Worm (Caenorhabditis elegans) whole organism, young adult: Measurements from ENCODE around the gene fut-3.

ENCODE experiments used
- B0261.1 ChIP-seq: sonication (generic microtip); optimal IDR thresholded peaks from 2 replicates; lab custom pipeline; 2016; ENCODE audit warnings: mild to moderate bottlenecking, missing genetic modification characterization, moderate library complexity, missing compliant biosample characterization
- B0336.3 ChIP-seq: fragments of 200-800 bp; sonication (Bioruptor generic); IDR thresholded peaks from 2 replicates; pipeline ENCODE4 v1.3.6; 2022; ENCODE audit warnings: missing genetic modification characterization, missing compliant biosample characterization
- D2030.7 ChIP-seq: fragments of 200-800 bp; sonication (Bioruptor generic); IDR thresholded peaks from 2 replicates; pipeline ENCODE4 v1.3.6; 2022; ENCODE audit warnings: missing genetic modification reagents, missing genetic modification characterization, missing compliant biosample characterization
- F57A8.1 ChIP-seq: fragments of 200-800 bp; sonication (Bioruptor generic); optimal IDR thresholded peaks from 2 replicates; lab custom pipeline; 2018; ENCODE audit warnings: mild to moderate bottlenecking, missing genetic modification characterization, moderate library complexity, missing compliant biosample characterization
- F57C9.4 ChIP-seq: sonication (generic microtip); optimal IDR thresholded peaks from 2 replicates; lab custom pipeline; 2017; ENCODE audit warnings: mild to moderate bottlenecking, missing genetic modification characterization, missing compliant biosample characterization
- K11D2.4 ChIP-seq: fragments of 200-800 bp; sonication (Bioruptor generic); IDR thresholded peaks from 2 replicates; pipeline ENCODE4 v1.3.6; 2022; ENCODE audit warnings: missing genetic modification reagents, missing genetic modification characterization, missing compliant biosample characterization
- T26A5.8 ChIP-seq: sonication (generic microtip); optimal IDR thresholded peaks from 2 replicates; lab custom pipeline; 2016; ENCODE audit warnings: missing genetic modification characterization, missing compliant biosample characterization
- Y67H2A.10 ChIP-seq: fragments of 200-800 bp; sonication (Bioruptor generic); conservative IDR thresholded peaks from 2 replicates; pipeline ENCODE4 v1.3.6; 2022; ENCODE audit warnings: missing genetic modification reagents, missing genetic modification characterization, missing compliant biosample characterization
- aptf-2 ChIP-seq: fragments of 200-800 bp; sonication (Bioruptor generic); conservative IDR thresholded peaks from 2 replicates; pipeline ENCODE4 v1.3.6; 2022; ENCODE audit warnings: missing genetic modification reagents, missing genetic modification characterization, missing compliant biosample characterization
- athp-1 ChIP-seq: sonication (generic microtip); optimal IDR thresholded peaks from 2 replicates; lab custom pipeline; 2017; ENCODE audit warnings: mild to moderate bottlenecking, missing genetic modification characterization, missing compliant biosample characterization
- attf-3 ChIP-seq: fragments of 200-800 bp; sonication (Bioruptor generic); conservative IDR thresholded peaks from 2 replicates; pipeline ENCODE4 v1.3.6; 2022; ENCODE audit warnings: missing genetic modification reagents, missing genetic modification characterization, missing compliant biosample characterization
- cebp-1 ChIP-seq, 2 experiments: fragments of 200-800 bp in 1 of 2; sonication (Bioruptor generic) in 1 of 2; sonication (generic microtip) in 1 of 2; IDR thresholded peaks in 1 of 2; optimal IDR thresholded peaks in 1 of 2; 2 replicates each; pipeline versions ENCODE4 v1.3.6 to Lab custom; 2017 to 2022; ENCODE audit warnings: missing compliant biosample characterization in 2 of 2, missing genetic modification characterization in 2 of 2, mild to moderate bottlenecking in 1 of 2, missing genetic modification reagents in 1 of 2, moderate library complexity in 1 of 2
- cebp-2 ChIP-seq: fragments of 200-800 bp; sonication (Bioruptor generic); IDR thresholded peaks from 2 replicates; pipeline ENCODE4 v1.3.6; 2022; ENCODE audit warnings: missing genetic modification characterization, missing compliant biosample characterization
- ceh-27 ChIP-seq: fragments of 200-800 bp; sonication (Bioruptor generic); optimal IDR thresholded peaks from 2 replicates; lab custom pipeline; 2018; ENCODE audit warnings: mild to moderate bottlenecking, missing genetic modification characterization, moderate library complexity, missing compliant biosample characterization
- ceh-58 ChIP-seq: fragments of 200-800 bp; sonication (Bioruptor generic); IDR thresholded peaks from 2 replicates; pipeline ENCODE4 v1.3.6; 2022; ENCODE audit warnings: missing genetic modification characterization, missing compliant biosample characterization
- chd-7 ChIP-seq: sonication (generic microtip); optimal IDR thresholded peaks from 2 replicates; lab custom pipeline; 2016; ENCODE audit warnings: mild to moderate bottlenecking, missing genetic modification characterization, moderate library complexity, missing compliant biosample characterization
- die-1 ChIP-seq: sonication (generic microtip); optimal IDR thresholded peaks from 2 replicates; lab custom pipeline; 2016; ENCODE audit warnings: missing genotype, mild to moderate bottlenecking, missing genetic modification characterization, missing compliant biosample characterization
- egl-44 ChIP-seq: fragments of 200-800 bp; sonication (Bioruptor generic); IDR thresholded peaks from 2 replicates; pipeline ENCODE4 v1.3.6; 2022; ENCODE audit warnings: missing genetic modification reagents, missing genetic modification characterization, missing compliant biosample characterization
- egrh-3 ChIP-seq: fragments of 200-800 bp; sonication (Bioruptor generic); IDR thresholded peaks from 2 replicates; pipeline ENCODE4 v1.3.6; 2022; ENCODE audit warnings: missing genetic modification reagents, missing genetic modification characterization, missing compliant biosample characterization
- ekl-4 ChIP-seq: fragments of 200-800 bp; sonication (Bioruptor generic); IDR thresholded peaks from 2 replicates; pipeline ENCODE4 v1.3.6; 2022; ENCODE audit warnings: missing genetic modification reagents, missing genetic modification characterization, missing compliant biosample characterization
- ets-4 ChIP-seq: fragments of 200-800 bp; sonication (Bioruptor generic); optimal IDR thresholded peaks from 2 replicates; lab custom pipeline; 2018; ENCODE audit warnings: mild to moderate bottlenecking, missing genetic modification characterization, missing compliant biosample characterization
- gei-17 ChIP-seq: fragments of 200-800 bp; sonication (Bioruptor generic); optimal IDR thresholded peaks from 2 replicates; lab custom pipeline; 2018; ENCODE audit warnings: mild to moderate bottlenecking, missing genetic modification characterization, missing compliant biosample characterization
- hmg-1.2 ChIP-seq: fragments of 200-800 bp; sonication (Bioruptor generic); IDR thresholded peaks from 2 replicates; pipeline ENCODE4 v1.3.6; 2022; ENCODE audit warnings: missing genetic modification reagents, missing genetic modification characterization, missing compliant biosample characterization
- hmg-20 ChIP-seq: fragments of 200-800 bp; sonication (Bioruptor generic); IDR thresholded peaks from 2 replicates; pipeline ENCODE4 v1.3.6; 2022; ENCODE audit warnings: missing genetic modification reagents, missing genetic modification characterization, missing compliant biosample characterization
- hrde-1 ChIP-seq: sonication (generic microtip); optimal IDR thresholded peaks from 2 replicates; lab custom pipeline; 2016; ENCODE audit warnings: missing genetic modification characterization, mild to moderate bottlenecking, missing compliant biosample characterization, moderate library complexity, missing genotype, missing genetic modification reagents, borderline replicate concordance
- lag-1 ChIP-seq: fragments of 200-800 bp; sonication (Bioruptor generic); IDR thresholded peaks from 2 replicates; pipeline ENCODE4 v1.3.6; 2022; ENCODE audit warnings: missing genetic modification reagents, missing genetic modification characterization, missing compliant biosample characterization
- lin-35 ChIP-seq, 3 experiments: fragments of 150-350 bp in 2 of 3; sonication (generic microtip) in 1 of 3; optimal IDR thresholded peaks; 2 replicates each; lab custom pipeline; 2014 to 2018; ENCODE audit warnings: missing biosample characterization in 3 of 3, missing genetic modification characterization in 3 of 3, missing genetic modification reagents in 3 of 3
- madf-3 ChIP-seq: fragments of 200-800 bp; sonication (Bioruptor generic); IDR thresholded peaks from 2 replicates; pipeline ENCODE4 v1.3.6; 2022; ENCODE audit warnings: missing genetic modification reagents, missing genetic modification characterization, missing compliant biosample characterization
- madf-8 ChIP-seq: fragments of 200-800 bp; sonication (Bioruptor generic); conservative IDR thresholded peaks from 2 replicates; pipeline ENCODE4 v1.3.6; 2022; ENCODE audit warnings: missing genetic modification reagents, missing genetic modification characterization, missing compliant biosample characterization
- mel-28 ChIP-seq: sonication (generic microtip); optimal IDR thresholded peaks from 2 replicates; lab custom pipeline; 2016; ENCODE audit warnings: borderline replicate concordance, mild to moderate bottlenecking, missing genetic modification characterization, missing compliant biosample characterization
- nhr-120 ChIP-seq: fragments of 200-800 bp; sonication (Bioruptor generic); IDR thresholded peaks from 2 replicates; pipeline ENCODE4 v1.3.6; 2022; ENCODE audit warnings: missing genetic modification characterization, missing compliant biosample characterization
- nhr-90 ChIP-seq: sonication (generic microtip); optimal IDR thresholded peaks from 2 replicates; lab custom pipeline; 2016; ENCODE audit warnings: missing genotype, mild to moderate bottlenecking, missing genetic modification characterization, missing compliant biosample characterization
- repo-1 ChIP-seq: sonication (generic microtip); optimal IDR thresholded peaks from 2 replicates; lab custom pipeline; 2017; ENCODE audit warnings: mild to moderate bottlenecking, missing genetic modification characterization, missing compliant biosample characterization
- sea-2 ChIP-seq: fragments of 200-800 bp; sonication (Bioruptor generic); IDR thresholded peaks from 2 replicates; pipeline ENCODE4 v1.3.6; 2022; ENCODE audit warnings: missing genetic modification characterization, missing compliant biosample characterization
- snpc-1.3 ChIP-seq: sonication (generic microtip); optimal IDR thresholded peaks from 2 replicates; lab custom pipeline; 2017; ENCODE audit warnings: missing genetic modification characterization, mild to moderate bottlenecking, missing compliant biosample characterization, antibody characterized with exemption, moderate library complexity, missing genotype, missing genetic modification reagents; ENCODE audit not compliant: insufficient read depth
- snpc-3.4 ChIP-seq: sonication (generic microtip); optimal IDR thresholded peaks from 2 replicates; lab custom pipeline; 2017; ENCODE audit warnings: missing genetic modification characterization, mild to moderate bottlenecking, missing compliant biosample characterization, antibody characterized with exemption, moderate library complexity, missing genotype, missing genetic modification reagents
- sptf-2 ChIP-seq: fragments of 200-800 bp; sonication (Bioruptor generic); optimal IDR thresholded peaks from 2 replicates; lab custom pipeline; 2018; ENCODE audit warnings: mild to moderate bottlenecking, missing genetic modification characterization, missing compliant biosample characterization
- tbp1 ChIP-seq: fragments of 200-800 bp; sonication (Bioruptor generic); optimal IDR thresholded peaks from 2 replicates; lab custom pipeline; 2018; ENCODE audit warnings: mild to moderate bottlenecking, missing genetic modification characterization, missing compliant biosample characterization
- tlf-1 ChIP-seq: fragments of 200-800 bp; sonication (Bioruptor generic); optimal IDR thresholded peaks from 2 replicates; lab custom pipeline; 2018; ENCODE audit warnings: mild to moderate bottlenecking, missing genetic modification characterization, missing compliant biosample characterization
- zfh-2 ChIP-seq: fragments of 200-800 bp; sonication (Bioruptor generic); conservative IDR thresholded peaks from 2 replicates; pipeline ENCODE4 v1.3.6; 2022; ENCODE audit warnings: missing genetic modification reagents, missing genetic modification characterization, missing compliant biosample characterization
- zim-3 ChIP-seq: sonication (generic microtip); optimal IDR thresholded peaks from 2 replicates; lab custom pipeline; 2017; ENCODE audit warnings: mild to moderate bottlenecking, missing genetic modification characterization, moderate library complexity, missing compliant biosample characterization
- ztf-28 ChIP-seq: fragments of 200-800 bp; sonication (Bioruptor generic); IDR thresholded peaks from 2 replicates; pipeline ENCODE4 v1.3.6; 2022; ENCODE audit warnings: missing genetic modification reagents, missing genetic modification characterization, missing compliant biosample characterization
- ztf-6 ChIP-seq: fragments of 200-800 bp; sonication (Bioruptor generic); IDR thresholded peaks from 2 replicates; pipeline ENCODE4 v1.3.6; 2022; ENCODE audit warnings: missing genetic modification reagents, missing genetic modification characterization, missing compliant biosample characterization

The fut-3 gene

DNA sequence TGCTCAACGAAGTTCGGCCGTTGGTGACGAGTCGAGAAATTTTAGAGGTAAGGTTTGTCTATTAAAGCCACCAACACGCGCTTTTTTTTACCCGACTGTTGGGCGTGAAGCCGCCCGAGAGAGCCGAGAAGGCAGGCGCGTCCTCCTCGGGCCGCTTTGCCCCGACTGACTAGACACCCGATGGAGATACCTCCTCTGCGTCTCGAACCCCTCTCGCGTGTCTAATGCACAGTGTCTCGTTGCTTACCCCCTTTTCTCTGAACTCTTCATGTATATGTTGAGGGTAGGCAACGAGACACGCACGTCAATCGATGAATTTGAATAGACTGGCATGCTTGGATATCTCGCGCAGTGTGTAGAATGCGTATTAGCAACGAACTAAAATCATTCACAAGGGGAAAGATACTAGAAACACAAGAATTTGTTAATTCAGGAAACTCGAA is 2.2 kb upstream of the fut-3 start (continued):
- TF ChIP-seq Y67H2A.10 (peak; percentile 85), lag-1 (GFP tag; lab: Robert Waterston, UW) (0 out of 2 replicates have a peak, but pooled peaks have one; percentile 70), repo-1 (tag; lab: Kevin White, UChicago) (peak; percentile 97), ceh-58 (GFP tag; lab: Robert Waterston, UW) (peak; percentile 97), aptf-2 (GFP tag; lab: Robert Waterston, UW) (peak; percentile 86), F57A8.1 (GFP tag; lab: Kevin White, UChicago) (no peak)

DNA sequence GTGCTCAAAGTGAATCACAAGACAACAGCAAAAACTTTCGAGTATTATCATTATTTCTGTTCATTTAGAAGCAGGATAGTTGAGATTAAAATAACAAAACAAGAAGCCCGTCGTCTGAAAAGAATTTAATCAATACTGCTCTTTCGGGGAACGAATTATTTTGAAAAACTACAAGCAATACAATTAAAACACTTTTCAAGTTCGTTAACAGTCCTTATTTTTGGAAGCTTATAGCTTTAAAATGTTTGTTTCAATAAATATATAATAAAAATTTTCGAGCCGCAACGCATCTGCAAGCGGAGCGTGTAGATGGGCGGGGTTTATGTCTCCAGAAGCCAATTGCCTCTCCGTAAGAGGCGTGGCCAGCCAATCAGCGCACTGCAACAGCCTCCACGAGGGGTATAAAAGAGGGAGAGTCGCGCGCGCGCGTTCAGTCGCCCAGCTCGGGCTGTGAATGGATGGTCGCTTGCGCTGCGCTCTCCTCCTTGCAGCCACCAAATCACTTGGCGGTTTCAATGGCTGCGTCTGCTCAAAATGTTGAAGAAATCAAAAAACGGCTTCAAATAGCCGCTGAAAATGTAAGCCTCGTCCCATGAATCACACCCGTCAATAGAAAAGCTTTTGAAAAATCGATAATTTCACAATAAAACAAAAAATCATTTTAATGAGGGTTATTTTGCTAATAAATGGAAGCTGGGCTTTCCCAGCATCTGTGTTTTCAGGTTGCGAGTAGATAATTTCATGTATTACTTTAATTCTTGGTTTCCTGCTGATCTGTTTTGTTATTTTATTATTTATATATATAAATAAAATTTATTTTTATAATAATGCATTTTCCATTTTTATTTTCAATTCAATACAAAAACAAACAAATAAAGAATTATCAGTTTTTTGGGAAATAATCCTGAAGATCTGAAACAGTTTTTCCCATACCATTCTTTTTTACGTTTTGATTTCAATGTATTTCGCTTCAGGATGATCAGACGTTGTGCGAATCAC is 1.5 kb upstream of the fut-3 start, which contains the start of the genes ift-43 and mdt-26:
Gene ift-43, minus strand, starts transcription at position 51 of the 999 bp plus-strand sequence.
Gene mdt-26, plus strand, starts transcription at position 446 of the 999 bp plus-strand sequence.
- TF ChIP-seq tlf-1 (GFP tag; lab: Kevin White, UChicago) (no peak), D2030.7 (GFP tag; lab: Robert Waterston, UW) (peak; percentile 72), B0336.3 (no peak), hrde-1 (tag; lab: Kevin White, UChicago) (no peak), zfh-2 (GFP tag; lab: Robert Waterston, UW) (peak; percentile 99), T26A5.8 (tag; lab: Kevin White, UChicago) (no peak), lin-35 (GFP tag; optimal IDR thresholded peaks at IDR 0.05; lab: Kevin White, UChicago) (peak in 2 of 3 experiments; percentile 0 to 60), hmg-20 (GFP tag; lab: Robert Waterston, UW) (peak; percentile 10; the same call in 1 of the 2 replicates), egrh-3 (GFP tag; lab: Robert Waterston, UW) (peak; percentile 95), sea-2 (GFP tag; lab: Robert Waterston, UW) (0 out of 2 replicates have a peak, but pooled peaks have one; percentile 65), repo-1 (tag; lab: Kevin White, UChicago) (peak; percentile 65), madf-3 (peak; percentile 93), nhr-90 (tag; lab: Kevin White, UChicago) (peak; percentile 6), die-1 (tag; lab: Kevin White, UChicago) (no peak), nhr-120 (GFP tag; lab: Robert Waterston, UW) (no peak), ets-4 (peak; percentile 49), ceh-27 (GFP tag; lab: Kevin White, UChicago) (peak; percentile 84), cebp-2 (0 out of 2 replicates have a peak, but pooled peaks have one; percentile 40), chd-7 (tag; lab: Kevin White, UChicago) (peak; percentile 73), hmg-1.2 (peak; percentile 56), K11D2.4 (peak; percentile 91), cebp-1 (GFP tag; IDR thresholded peaks at IDR 0.05; lab: Robert Waterston, UW) (peak; percentile 77), cebp-1 (tag; optimal IDR thresholded peaks at IDR 0.05; lab: Kevin White, UChicago) (peak; percentile 80), ztf-28 (GFP tag; lab: Robert Waterston, UW) (peak; percentile 88), attf-3 (GFP tag; lab: Robert Waterston, UW) (no peak), F57C9.4 (tag; lab: Kevin White, UChicago) (peak; percentile 37), mel-28 (tag; lab: Kevin White, UChicago) (peak; percentile 11), ztf-6 (GFP tag; lab: Robert Waterston, UW) (peak; percentile 77), snpc-3.4 (tag; lab: Kevin White, UChicago) (no peak), madf-8 (GFP tag; lab: Robert Waterston, UW) (peak; percentile 10), athp-1 (tag; lab: Kevin White, UChicago) (no peak), gei-17 (GFP tag; lab: Kevin White, UChicago) (peak; percentile 56), egl-44 (GFP tag; lab: Robert Waterston, UW) (peak; percentile 81), ekl-4 (GFP tag; lab: Robert Waterston, UW) (peak; percentile 83), B0261.1 (tag; lab: Kevin White, UChicago) (no peak), zim-3 (tag; lab: Kevin White, UChicago) (peak; percentile 72), sptf-2 (GFP tag; lab: Kevin White, UChicago) (peak; percentile 98), snpc-1.3 (tag; lab: Kevin White, UChicago) (peak; percentile 53), tbp1 (peak; percentile 76)
